Fruit fly (Drosophila melanogaster) Kc167 (cell line): Measurements from ENCODE around the gene Set2.

ENCODE experiments used
- Myc ChIP-seq: fragments of >200 bp; optimal IDR thresholded peaks from 2 replicates; lab custom pipeline; 2017; ENCODE audit warnings: missing external identifiers
- Sin3A ChIP-seq: fragments of >200 bp; optimal IDR thresholded peaks from 2 replicates; lab custom pipeline; 2018; ENCODE audit warnings: missing external identifiers
- h ChIP-seq: fragments of >200 bp; optimal IDR thresholded peaks from 3 replicates; lab custom pipeline; 2018; ENCODE audit warnings: missing external identifiers
- insv ChIP-seq: fragments of >200 bp; optimal IDR thresholded peaks from 3 replicates; lab custom pipeline; 2018; ENCODE audit warnings: missing external identifiers
- psq ChIP-seq: fragments of >200 bp; optimal IDR thresholded peaks from 2 replicates; lab custom pipeline; 2017; ENCODE audit warnings: missing external identifiers
- ttk ChIP-seq: sonication (Bioruptor generic); optimal IDR thresholded peaks from 2 replicates; lab custom pipeline; 2017; ENCODE audit warnings: missing external identifiers

Gene Set2

dm6 chrX:13411376-13411973 is 1.6 kb upstream of the Set2 start:
- no peak for TF ChIP-seq Myc (lab: Kevin White, UChicago)
- no peak for TF ChIP-seq psq (lab: Kevin White, UChicago)
- no peak for TF ChIP-seq ttk (lab: Kevin White, UChicago)
- no peak for TF ChIP-seq Sin3A (lab: Kevin White, UChicago)
- TF ChIP-seq insv (lab: Kevin White, UChicago) = no peak
- no peak for TF ChIP-seq h (lab: Kevin White, UChicago)

DNA sequence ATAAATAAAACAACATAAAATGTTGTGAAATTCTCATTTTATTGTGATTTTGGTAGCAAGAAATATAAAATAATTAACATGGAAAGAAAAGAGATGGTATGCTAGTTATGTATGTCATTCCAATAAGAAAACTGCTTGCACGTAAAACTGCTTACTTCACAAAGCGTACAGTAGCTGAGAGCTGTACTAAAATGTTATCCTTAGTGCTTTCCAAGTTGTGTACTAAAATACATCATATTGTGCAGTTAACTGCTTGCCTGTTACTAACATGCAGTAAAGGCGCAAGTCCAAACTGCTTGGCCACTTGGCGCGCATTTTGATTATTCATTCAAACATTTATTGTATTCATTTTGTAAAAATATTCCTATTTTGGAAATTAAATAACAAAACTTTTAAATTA is 8.0 kb downstream of the Set2 start:
- TF ChIP-seq Myc (lab: Kevin White, UChicago) (no peak), Sin3A (lab: Kevin White, UChicago) (no peak)

DNA sequence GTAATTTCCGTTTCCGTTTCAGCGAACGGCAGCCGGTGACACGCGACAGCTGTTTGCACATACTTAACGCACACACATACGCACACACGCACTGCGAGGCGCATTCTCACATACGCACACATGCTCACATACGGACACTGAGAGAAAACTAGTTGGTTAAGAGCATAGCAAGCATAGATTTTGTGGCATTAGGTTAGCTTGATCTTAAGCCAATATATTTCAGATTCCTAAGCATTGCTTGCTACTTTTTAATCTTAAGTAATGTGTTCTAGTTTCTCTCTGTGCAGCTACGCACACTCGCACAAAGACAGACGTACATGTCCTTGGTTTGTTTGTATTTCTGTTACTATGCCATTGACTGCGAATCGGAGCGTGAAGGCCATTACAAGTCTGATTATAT is 21.0 kb downstream of the Set2 start:
- TF ChIP-seq Sin3A (lab: Kevin White, UChicago) (no peak), psq (lab: Kevin White, UChicago) (no peak), ttk (lab: Kevin White, UChicago) (no peak), Myc (lab: Kevin White, UChicago) (no peak), h (lab: Kevin White, UChicago) (no peak)

dm6 chrX:13444687-13445086 is 31.6 kb downstream of the Set2 start:
- TF ChIP-seq h (lab: Kevin White, UChicago) = no peak
- TF ChIP-seq insv (lab: Kevin White, UChicago) = no peak
- TF ChIP-seq Sin3A (lab: Kevin White, UChicago) = no peak
- TF ChIP-seq ttk (lab: Kevin White, UChicago) = no peak
- no peak for TF ChIP-seq psq (lab: Kevin White, UChicago)
- TF ChIP-seq Myc (lab: Kevin White, UChicago) = no peak

DNA sequence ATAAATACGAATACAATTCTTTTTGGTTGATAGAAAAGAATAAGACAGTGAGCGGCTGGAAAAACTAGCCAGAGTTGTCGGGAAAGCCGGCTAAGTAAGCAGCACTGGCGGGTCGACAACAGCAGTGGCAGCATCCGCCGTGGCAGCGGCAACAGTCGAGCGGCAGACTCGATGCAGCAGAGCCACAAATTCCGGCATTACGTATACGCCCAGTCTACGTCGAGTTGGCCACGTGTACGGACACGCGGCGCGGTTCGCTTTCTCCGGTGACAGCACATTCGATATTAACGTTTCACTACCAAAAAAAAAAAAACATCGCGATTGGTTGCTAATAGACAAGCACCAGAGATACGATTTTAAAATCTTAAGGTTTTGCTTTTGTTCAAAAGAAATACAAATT is 32.7 kb downstream of the Set2 start, which contains the start of gene Neto:
Neto (plus strand) TSS at position 209 of the 400 bp plus-strand sequence.
- TF ChIP-seq psq (lab: Kevin White, UChicago) (no peak), Sin3A (lab: Kevin White, UChicago) (no peak), h (lab: Kevin White, UChicago) (no peak), insv (lab: Kevin White, UChicago) (no peak)

DNA sequence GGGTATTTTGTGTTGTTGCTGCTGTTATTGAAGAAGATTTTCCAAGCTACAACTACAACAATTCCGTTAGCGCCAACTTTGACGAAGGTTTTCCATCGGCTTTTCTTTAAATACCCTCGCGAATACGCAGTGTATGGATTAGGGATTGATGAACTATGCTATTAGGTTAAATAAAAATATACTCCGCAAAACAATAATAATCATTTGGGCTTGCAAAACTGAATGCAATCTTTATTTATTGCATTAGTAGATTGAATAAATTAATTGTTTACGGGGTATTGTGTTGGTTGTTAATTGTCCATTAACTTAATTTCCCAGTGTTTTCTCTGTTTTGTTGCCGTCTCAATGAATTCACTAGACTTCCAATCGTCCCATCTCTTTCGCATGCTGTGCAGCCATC is 34.4 kb downstream of the Set2 start:
- TF ChIP-seq h (lab: Kevin White, UChicago) = no peak
- no peak for TF ChIP-seq Myc (lab: Kevin White, UChicago)
- TF ChIP-seq ttk (lab: Kevin White, UChicago) = no peak
- TF ChIP-seq insv (lab: Kevin White, UChicago) = no peak
- TF ChIP-seq psq (lab: Kevin White, UChicago) = no peak
- TF ChIP-seq Sin3A (lab: Kevin White, UChicago) = no peak

DNA sequence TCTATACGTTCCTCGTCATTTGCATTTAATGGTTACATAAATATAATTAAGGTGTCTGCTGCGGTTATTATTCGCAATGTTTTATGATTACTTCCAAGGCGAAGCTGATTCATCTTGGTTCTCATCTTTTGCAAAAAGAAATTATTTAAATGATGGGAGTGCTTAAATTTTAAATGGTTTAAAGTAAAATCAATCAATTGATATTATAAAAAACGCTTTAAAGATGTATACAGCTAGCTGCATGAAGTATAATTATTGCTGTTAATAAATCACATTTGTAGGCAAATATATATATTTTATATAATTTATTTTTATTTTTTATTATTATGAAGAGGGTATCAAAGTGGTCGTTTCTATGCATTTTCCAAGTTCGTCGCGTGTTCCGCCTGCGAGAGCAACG is 37.7 kb downstream of the Set2 start:
- TF ChIP-seq psq (lab: Kevin White, UChicago) (no peak), Myc (lab: Kevin White, UChicago) (no peak), h (lab: Kevin White, UChicago) (no peak), ttk (lab: Kevin White, UChicago) (no peak)

DNA sequence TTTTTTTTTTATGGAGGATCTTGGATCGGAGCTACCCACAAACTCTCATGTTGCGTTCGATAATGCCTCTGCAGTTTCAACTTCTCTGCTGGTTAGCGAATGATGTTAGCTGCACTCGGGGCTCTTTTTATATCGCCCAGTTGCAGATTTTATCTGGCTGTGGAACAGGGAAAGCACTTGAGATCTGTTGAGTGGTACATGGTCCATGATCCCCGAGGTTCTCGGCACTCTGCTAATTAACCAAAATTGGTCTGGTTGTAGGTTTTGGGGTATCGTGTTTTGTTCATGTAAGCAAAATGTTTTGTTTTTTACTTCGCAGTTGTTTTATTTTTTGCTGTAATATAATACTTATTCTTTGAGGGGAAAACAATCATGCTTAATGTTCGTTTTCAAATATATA is 44.5 kb downstream of the Set2 start, which contains the start of gene CG34324:
CG34324 (minus strand) TSS at position 101 of the 400 bp plus-strand sequence.
- TF ChIP-seq psq (lab: Kevin White, UChicago) (no peak), insv (lab: Kevin White, UChicago) (no peak), Myc (lab: Kevin White, UChicago) (no peak), ttk (lab: Kevin White, UChicago) (no peak), h (lab: Kevin White, UChicago) (no peak), Sin3A (lab: Kevin White, UChicago) (no peak)
